Worm (Caenorhabditis elegans) whole organism, L2 larva: ENCODE data around the gene rgs-6.

ENCODE experiments used
- Y55F3AM.14 ChIP-seq: fragments of 200-800 bp; sonication (Bioruptor generic); optimal IDR thresholded peaks from 2 replicates; lab custom pipeline; 2018; ENCODE audit warnings: mild to moderate bottlenecking, missing genetic modification characterization, missing compliant biosample characterization
- ZK546.5 ChIP-seq: sonication (generic microtip); optimal IDR thresholded peaks from 2 replicates; lab custom pipeline; 2017; ENCODE audit warnings: missing biosample characterization, missing genetic modification characterization
- aly-2 ChIP-seq: fragments of 150-350 bp; optimal IDR thresholded peaks from 2 replicates; lab custom pipeline; 2014; ENCODE audit warnings: missing biosample characterization, missing genetic modification characterization
- blmp-1 ChIP-seq: sonication (generic microtip); optimal IDR thresholded peaks from 2 replicates; lab custom pipeline; 2017; ENCODE audit warnings: missing genetic modification characterization, mild to moderate bottlenecking, missing compliant biosample characterization, antibody characterized with exemption, moderate library complexity; ENCODE audit not compliant: insufficient read depth
- crh-2 ChIP-seq: sonication (generic microtip); optimal IDR thresholded peaks from 2 replicates; lab custom pipeline; 2017; ENCODE audit warnings: missing biosample characterization, missing genetic modification characterization
- elt-1 ChIP-seq: fragments of 150-350 bp; optimal IDR thresholded peaks from 2 replicates; lab custom pipeline; 2014; ENCODE audit warnings: missing biosample characterization, missing genetic modification characterization
- elt-3 ChIP-seq: sonication (generic microtip); optimal IDR thresholded peaks from 2 replicates; lab custom pipeline; 2017; ENCODE audit warnings: missing biosample characterization, missing genetic modification characterization
- fos-1 ChIP-seq: fragments of 150-350 bp; optimal IDR thresholded peaks from 2 replicates; lab custom pipeline; 2014; ENCODE audit warnings: missing biosample characterization, missing genetic modification characterization
- lin-39 ChIP-seq: fragments of 150-350 bp; optimal IDR thresholded peaks from 2 replicates; lab custom pipeline; 2014; ENCODE audit warnings: missing biosample characterization, missing genetic modification reagents, missing genetic modification characterization
- lsy-2 ChIP-seq, 2 experiments: fragments of 150-350 bp in 1 of 2; sonication (generic microtip) in 1 of 2; optimal IDR thresholded peaks; 2 replicates each; lab custom pipeline; 2014 to 2017; ENCODE audit warnings: missing biosample characterization in 2 of 2, missing genetic modification characterization in 2 of 2
- mbf-1 ChIP-seq: sonication (generic microtip); optimal IDR thresholded peaks from 2 replicates; lab custom pipeline; 2017; ENCODE audit warnings: missing biosample characterization, missing genetic modification characterization
- mdl-1 ChIP-seq, 2 experiments: fragments of 150-350 bp in 1 of 2; sonication (generic microtip) in 1 of 2; optimal IDR thresholded peaks; 2 replicates each; lab custom pipeline; 2017; ENCODE audit warnings: missing biosample characterization in 2 of 2, missing genetic modification characterization in 2 of 2
- nhr-10 ChIP-seq: sonication (generic microtip); optimal IDR thresholded peaks from 2 replicates; lab custom pipeline; 2017; ENCODE audit warnings: missing biosample characterization, missing genetic modification characterization
- nhr-11 ChIP-seq: fragments of 150-350 bp; optimal IDR thresholded peaks from 2 replicates; lab custom pipeline; 2014; ENCODE audit warnings: missing biosample characterization, missing genetic modification characterization
- nhr-12 ChIP-seq: fragments of 150-350 bp; optimal IDR thresholded peaks from 2 replicates; lab custom pipeline; 2014; ENCODE audit warnings: missing biosample characterization, missing genetic modification characterization
- nhr-129 ChIP-seq: fragments of 150-350 bp; optimal IDR thresholded peaks from 2 replicates; lab custom pipeline; 2014; ENCODE audit warnings: missing biosample characterization, missing genetic modification characterization
- nhr-21 ChIP-seq: fragments of 150-350 bp; optimal IDR thresholded peaks from 2 replicates; lab custom pipeline; 2014; ENCODE audit warnings: missing biosample characterization, missing genetic modification characterization
- nhr-237 ChIP-seq: fragments of 150-350 bp; optimal IDR thresholded peaks from 2 replicates; lab custom pipeline; 2014; ENCODE audit warnings: missing biosample characterization, missing genetic modification characterization
- nhr-77 ChIP-seq: fragments of 150-350 bp; optimal IDR thresholded peaks from 2 replicates; lab custom pipeline; 2014; ENCODE audit warnings: missing biosample characterization, missing genetic modification characterization
- skn-1 ChIP-seq: sonication (generic microtip); optimal IDR thresholded peaks from 2 replicates; lab custom pipeline; 2017; ENCODE audit warnings: missing biosample characterization, missing genetic modification characterization
- sma-3 ChIP-seq: sonication (generic microtip); optimal IDR thresholded peaks from 2 replicates; lab custom pipeline; 2016; ENCODE audit warnings: missing genetic modification reagents, missing genetic modification characterization, missing compliant biosample characterization
- sma-9 ChIP-seq, 2 experiments: fragments of 150-350 bp in 1 of 2; sonication (generic microtip) in 1 of 2; optimal IDR thresholded peaks; 2 replicates each; lab custom pipeline; 2014 to 2016; ENCODE audit warnings: missing genetic modification characterization in 2 of 2, mild to moderate bottlenecking in 1 of 2, missing biosample characterization in 1 of 2, missing compliant biosample characterization in 1 of 2, missing genetic modification reagents in 1 of 2, moderate library complexity in 1 of 2
- snpc-4 ChIP-seq: fragments of 150-350 bp; optimal IDR thresholded peaks from 2 replicates; lab custom pipeline; 2014; ENCODE audit warnings: missing biosample characterization, missing genetic modification characterization
- unc-55 ChIP-seq: fragments of 150-350 bp; sonication (generic microtip); optimal IDR thresholded peaks from 3 replicates; lab custom pipeline; 2014; ENCODE audit warnings: missing biosample characterization, missing genetic modification reagents, missing genetic modification characterization
- unc-62 ChIP-seq: fragments of 150-350 bp; optimal IDR thresholded peaks from 2 replicates; lab custom pipeline; 2014; ENCODE audit warnings: missing biosample characterization, missing genetic modification reagents, missing genetic modification characterization
- zag-1 ChIP-seq: fragments of 150-350 bp; optimal IDR thresholded peaks from 2 replicates; lab custom pipeline; 2014; ENCODE audit warnings: missing biosample characterization, missing genetic modification characterization
- ztf-11 ChIP-seq: sonication (generic microtip); optimal IDR thresholded peaks from 2 replicates; lab custom pipeline; 2017; ENCODE audit warnings: missing biosample characterization, missing genetic modification characterization
- ztf-4 ChIP-seq: fragments of 150-350 bp; optimal IDR thresholded peaks from 2 replicates; lab custom pipeline; 2014; ENCODE audit warnings: missing biosample characterization, missing genetic modification characterization

Gene rgs-6

ce11 chrX:5726160-5726559 is 7.4 kb downstream of the rgs-6 start:
- no peak for TF ChIP-seq Y55F3AM.14

ce11 chrX:5724544-5724943 is 9.0 kb downstream of the rgs-6 start:
- TF ChIP-seq nhr-77 (tag; lab: Kevin White, UChicago) (no peak), nhr-11 (tag; lab: Kevin White, UChicago) (no peak), nhr-10 (no peak), mdl-1 (tag; optimal IDR thresholded peaks at IDR 0.05; lab: Kevin White, UChicago) (no peak), elt-3 (tag; lab: Kevin White, UChicago) (no peak), nhr-21 (tag; lab: Kevin White, UChicago) (no peak), aly-2 (tag; lab: Kevin White, UChicago) (no peak), blmp-1 (tag; lab: Kevin White, UChicago) (no peak), sma-3 (GFP tag; lab: Kevin White, UChicago) (no peak), elt-1 (no peak), nhr-12 (tag; lab: Kevin White, UChicago) (no peak), ztf-11 (tag; lab: Kevin White, UChicago) (no peak), ztf-4 (tag; lab: Kevin White, UChicago) (no peak), skn-1 (tag; lab: Kevin White, UChicago) (no peak)

ce11 chrX:5723758-5724157 is 9.8 kb downstream of the rgs-6 start:
- TF ChIP-seq lsy-2 (tag; optimal IDR thresholded peaks at IDR 0.05; lab: Kevin White, UChicago) (no peak), crh-2 (tag; lab: Kevin White, UChicago) (no peak), snpc-4 (no peak), Y55F3AM.14 (no peak), zag-1 (no peak), mbf-1 (tag; lab: Kevin White, UChicago) (no peak), nhr-237 (tag; lab: Kevin White, UChicago) (no peak), unc-55 (no peak), ztf-4 (tag; lab: Kevin White, UChicago) (no peak)

- TF ChIP-seq ztf-11 (tag; lab: Kevin White, UChicago) (no peak), ZK546.5 (tag; lab: Kevin White, UChicago) (no peak), sma-9 (GFP tag; optimal IDR thresholded peaks at IDR 0.05; lab: Kevin White, UChicago) (no peak), sma-9 (tag; optimal IDR thresholded peaks at IDR 0.05; lab: Kevin White, UChicago) (no peak), nhr-11 (tag; lab: Kevin White, UChicago) (no peak), nhr-129 (no peak), skn-1 (tag; lab: Kevin White, UChicago) (no peak)
These were observed 12.6 kb downstream of the rgs-6 start for ce11 chrX:5720929-5721328.

ce11 chrX:5720124-5720523 is 13.5 kb downstream of the rgs-6 start, which contains the start of gene C41G11.1:
TSS of gene C41G11.1 (minus strand) at chrX:5720224.
- TF ChIP-seq aly-2 (tag; lab: Kevin White, UChicago) (no peak), sma-9 (GFP tag; optimal IDR thresholded peaks at IDR 0.05; lab: Kevin White, UChicago) (no peak), sma-9 (tag; optimal IDR thresholded peaks at IDR 0.05; lab: Kevin White, UChicago) (no peak), unc-62 (GFP tag; lab: Kevin White, UChicago) (no peak), unc-55 (peak; percentile 17)

- peak; percentile 15 for TF ChIP-seq fos-1
- TF ChIP-seq unc-55: no peak
- TF ChIP-seq, all 48 proteins: peak for 1
These were observed 17.7 kb downstream of the rgs-6 start for ce11 chrX:5715831-5716364.

- TF ChIP-seq sma-9 (GFP tag; optimal IDR thresholded peaks at IDR 0.05; lab: Kevin White, UChicago) (peak; percentile 31), sma-9 (tag; optimal IDR thresholded peaks at IDR 0.05; lab: Kevin White, UChicago) (no peak), lin-39 (tag; lab: Kevin White, UChicago) (no peak)
- TF ChIP-seq, all 48 proteins: peak for 1
These were observed 18.2 kb downstream of the rgs-6 start for ce11 chrX:5715369-5715768.
